Comparison of ENCODE assay signal across 3 fruit fly cellular contexts in the genomic region with DNA sequence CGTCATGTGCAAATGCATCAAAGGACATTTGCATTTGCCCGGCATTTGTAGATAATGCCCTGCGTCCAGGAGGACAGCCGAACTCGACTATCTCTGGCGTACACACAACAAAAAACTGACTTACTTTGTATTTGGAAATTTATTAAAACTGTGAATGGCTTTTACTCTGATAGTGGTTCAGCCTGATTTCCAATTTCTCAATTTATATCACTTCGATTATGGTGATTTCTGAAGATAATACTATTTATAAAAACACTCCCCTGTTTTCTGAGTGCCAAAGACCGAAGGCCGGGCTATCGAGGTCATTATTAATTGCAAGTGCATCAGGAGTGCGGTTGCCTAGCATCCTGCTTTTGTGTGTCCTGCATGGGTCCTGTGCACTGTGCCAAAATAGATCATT.
TF ChIP-seq lines count a peak whose summit lies in the region.

No protein-coding gene starts in this region.

- no peak for TF ChIP-seq CTCF in whole organism, embryonic (GFP tag; optimal IDR thresholded peaks at IDR 0.05; lab: Kevin White, UChicago)

TF ChIP-seq in whole organism, embryonic, 481 proteins besides CTCF, POLR2A, EP300 and RAD21:
- TF ChIP-seq Ets65A (GFP tag; lab: Kevin White, UChicago) (peak; percentile 16), CG1792 (GFP tag; optimal IDR thresholded peaks at IDR 0.05; lab: Kevin White, UChicago) (no peak)

TF ChIP-seq in whole organism, prepupa, 60 proteins besides CTCF, POLR2A, EP300 and RAD21:
- no peak for TF ChIP-seq CG11902 (GFP tag; optimal IDR thresholded peaks at IDR 0.05; lab: Kevin White, UChicago)
- TF ChIP-seq CG11294 (GFP tag; IDR thresholded peaks at IDR 0.05; lab: Robert Waterston, UW): no peak
- TF ChIP-seq CG9139 (GFP tag; optimal IDR thresholded peaks at IDR 0.05; lab: Kevin White, UChicago): no peak
- TF ChIP-seq OdsH (GFP tag; optimal IDR thresholded peaks at IDR 0.05; lab: Kevin White, UChicago): no peak
- peak; percentile 52 for TF ChIP-seq Eip78C (GFP tag; lab: Kevin White, UChicago)
- TF ChIP-seq svp (GFP tag; lab: Kevin White, UChicago): peak; percentile 58
- no peak for TF ChIP-seq Gug (GFP tag; IDR thresholded peaks at IDR 0.05; lab: Robert Waterston, UW)
- peak; percentile 9 for TF ChIP-seq CG32006 (GFP tag; optimal IDR thresholded peaks at IDR 0.05; lab: Kevin White, UChicago)
- 0 out of 3 replicates have a peak, but pooled peaks have one; percentile 12 for TF ChIP-seq CG6163 (GFP tag; IDR thresholded peaks at IDR 0.05; lab: Robert Waterston, UW)
- TF ChIP-seq spab (GFP tag; optimal IDR thresholded peaks at IDR 0.05; lab: Kevin White, UChicago): no peak
- no peak for TF ChIP-seq salr (GFP tag; optimal IDR thresholded peaks at IDR 0.05; lab: Kevin White, UChicago)
TF ChIP-seq in whole organism, prepupa: peak in this region for 4.

TF ChIP-seq in whole organism, pupa, 21 proteins besides CTCF, POLR2A, EP300 and RAD21:
- TF ChIP-seq CG4496 (GFP tag; IDR thresholded peaks at IDR 0.05; lab: Robert Waterston, UW): no peak
- TF ChIP-seq CG15710 (tag; optimal IDR thresholded peaks at IDR 0.05; lab: Kevin White, UChicago): peak; percentile 6
- TF ChIP-seq CG8159 (tag; optimal IDR thresholded peaks at IDR 0.05; lab: Kevin White, UChicago): peak; percentile 4
- no peak for TF ChIP-seq gl (tag; optimal IDR thresholded peaks at IDR 0.05; lab: Kevin White, UChicago)
- TF ChIP-seq CG14655 (GFP tag; optimal IDR thresholded peaks at IDR 0.05; lab: Kevin White, UChicago): no peak
- no peak for TF ChIP-seq D1 (tag; optimal IDR thresholded peaks at IDR 0.05; lab: Kevin White, UChicago)
- no peak for TF ChIP-seq Snoo (tag; optimal IDR thresholded peaks at IDR 0.05; lab: Kevin White, UChicago)
